Worm (Caenorhabditis elegans) whole organism, L4 larva: ENCODE measurements around the gene mks-2.

ENCODE experiments used
- D1046.2 ChIP-seq: fragments of 200-800 bp; sonication (Bioruptor generic); IDR thresholded peaks from 2 replicates; pipeline ENCODE4 v1.3.6; 2022; ENCODE audit warnings: missing genetic modification characterization, missing compliant biosample characterization
- F49E8.2 ChIP-seq: sonication (generic microtip); optimal IDR thresholded peaks from 2 replicates; lab custom pipeline; 2016; ENCODE audit warnings: missing compliant biosample characterization, mild to moderate bottlenecking, missing genetic modification characterization, borderline replicate concordance
- R02D3.7 ChIP-seq: fragments of 150-350 bp; sonication (generic microtip); optimal IDR thresholded peaks from 3 replicates; lab custom pipeline; 2014; ENCODE audit warnings: missing biosample characterization, missing genetic modification characterization
- T20F7.1 ChIP-seq: fragments of 200-800 bp; sonication (Bioruptor generic); optimal IDR thresholded peaks from 2 replicates; lab custom pipeline; 2018; ENCODE audit warnings: mild to moderate bottlenecking, missing genetic modification characterization, missing compliant biosample characterization
- T26A8.4 ChIP-seq: fragments of 200-800 bp; sonication (Bioruptor generic); IDR thresholded peaks from 2 replicates; pipeline ENCODE4 v1.3.6; 2022; ENCODE audit warnings: missing genetic modification characterization, missing compliant biosample characterization
- Y48G9A.11 ChIP-seq: fragments of 200-800 bp; sonication (Bioruptor generic); IDR thresholded peaks from 2 replicates; pipeline ENCODE4 v1.3.6; 2022; ENCODE audit warnings: missing genetic modification reagents, missing genetic modification characterization, missing compliant biosample characterization
- Y75B8A.6 ChIP-seq: fragments of 200-800 bp; sonication (Bioruptor generic); IDR thresholded peaks from 2 replicates; pipeline ENCODE4 v1.3.6; 2022; ENCODE audit warnings: missing genetic modification reagents, missing genetic modification characterization, missing compliant biosample characterization
- ZK337.2 ChIP-seq: fragments of 200-800 bp; sonication (Bioruptor generic); IDR thresholded peaks from 2 replicates; pipeline ENCODE4 v1.3.6; 2022; ENCODE audit warnings: missing genetic modification reagents, missing genetic modification characterization, missing compliant biosample characterization
- ceh-28 ChIP-seq: fragments of 150-350 bp; optimal IDR thresholded peaks from 2 replicates; lab custom pipeline; 2014; ENCODE audit warnings: missing biosample characterization, missing genetic modification reagents, missing genetic modification characterization
- ceh-44 ChIP-seq: fragments of 200-800 bp; sonication (Bioruptor generic); IDR thresholded peaks from 2 replicates; pipeline ENCODE4 v1.3.6; 2022; ENCODE audit warnings: missing genetic modification reagents, missing genetic modification characterization, missing compliant biosample characterization
- ceh-82 ChIP-seq: sonication (generic microtip); optimal IDR thresholded peaks from 2 replicates; lab custom pipeline; 2017; ENCODE audit warnings: missing biosample characterization, missing genetic modification characterization
- daf-12 ChIP-seq: fragments of 150-350 bp; optimal IDR thresholded peaks from 2 replicates; lab custom pipeline; 2014; ENCODE audit warnings: missing biosample characterization, missing genetic modification reagents, missing genetic modification characterization
- daf-16 ChIP-seq, 3 experiments: sonication (generic microtip); optimal IDR thresholded peaks; 2 replicates each; lab custom pipeline; 2016 to 2017; ENCODE audit warnings: missing genetic modification characterization in 3 of 3, missing genetic modification reagents in 3 of 3, mild to moderate bottlenecking in 2 of 3, missing compliant biosample characterization in 2 of 3, missing biosample characterization in 1 of 3, moderate library complexity in 1 of 3
- daf-19 ChIP-seq: fragments of 200-800 bp; sonication (Bioruptor generic); conservative IDR thresholded peaks from 2 replicates; pipeline ENCODE4 v1.3.6; 2022; ENCODE audit warnings: missing genetic modification characterization, missing compliant biosample characterization
- dmd-6 ChIP-seq: fragments of 200-800 bp; sonication (Bioruptor generic); IDR thresholded peaks from 2 replicates; pipeline ENCODE4 v1.3.6; 2022; ENCODE audit warnings: missing genetic modification reagents, missing genetic modification characterization, missing compliant biosample characterization
- dmd-8 ChIP-seq: fragments of 200-800 bp; sonication (Bioruptor generic); IDR thresholded peaks from 2 replicates; pipeline ENCODE4 v1.3.6; 2022; ENCODE audit warnings: missing genetic modification characterization, missing compliant biosample characterization
- dmd-9 ChIP-seq: fragments of 200-800 bp; sonication (Bioruptor generic); IDR thresholded peaks from 2 replicates; pipeline ENCODE4 v1.3.6; 2022; ENCODE audit warnings: missing genetic modification reagents, missing genetic modification characterization, missing compliant biosample characterization
- dpl-1 ChIP-seq: fragments of 150-350 bp; optimal IDR thresholded peaks from 2 replicates; lab custom pipeline; 2014; ENCODE audit warnings: missing biosample characterization, missing genetic modification reagents, missing genetic modification characterization
- dve-1 ChIP-seq: sonication (generic microtip); optimal IDR thresholded peaks from 2 replicates; lab custom pipeline; 2017; ENCODE audit warnings: antibody characterized with exemption, mild to moderate bottlenecking, missing genetic modification characterization, missing compliant biosample characterization; ENCODE audit not compliant: insufficient read depth
- fos-1 ChIP-seq: fragments of 150-350 bp; optimal IDR thresholded peaks from 2 replicates; lab custom pipeline; 2014; ENCODE audit warnings: missing biosample characterization, missing genetic modification characterization
- hlh-30 ChIP-seq: sonication (generic microtip); optimal IDR thresholded peaks from 2 replicates; lab custom pipeline; 2017; ENCODE audit warnings: antibody characterized with exemption, mild to moderate bottlenecking, missing genetic modification characterization, missing compliant biosample characterization; ENCODE audit not compliant: insufficient read depth
- hmg-1.1 ChIP-seq: fragments of 200-800 bp; sonication (Bioruptor generic); IDR thresholded peaks from 2 replicates; pipeline ENCODE4 v1.3.6; 2022; ENCODE audit warnings: missing genetic modification reagents, missing genetic modification characterization, missing compliant biosample characterization
- jun-1 ChIP-seq: fragments of 150-350 bp; optimal IDR thresholded peaks from 2 replicates; lab custom pipeline; 2014; ENCODE audit warnings: missing biosample characterization, missing genetic modification reagents, missing genetic modification characterization
- lin-1 ChIP-seq: fragments of 200-800 bp; sonication (Bioruptor generic); IDR thresholded peaks from 2 replicates; pipeline ENCODE4 v1.3.6; 2022; ENCODE audit warnings: missing genetic modification reagents, missing genetic modification characterization, missing compliant biosample characterization
- lin-13 ChIP-seq: fragments of 150-350 bp; optimal IDR thresholded peaks from 2 replicates; lab custom pipeline; 2014; ENCODE audit warnings: missing biosample characterization, missing genetic modification reagents, missing genetic modification characterization
- lin-29 ChIP-seq: fragments of 200-800 bp; sonication (Bioruptor generic); IDR thresholded peaks from 2 replicates; pipeline ENCODE4 v1.3.6; 2022; ENCODE audit warnings: missing genetic modification reagents, missing genetic modification characterization, missing compliant biosample characterization
- lin-38 ChIP-seq: fragments of 200-800 bp; sonication (Bioruptor generic); IDR thresholded peaks from 2 replicates; pipeline ENCODE4 v1.3.6; 2022; ENCODE audit warnings: missing genetic modification reagents, missing genetic modification characterization, missing compliant biosample characterization
- lin-39 ChIP-seq: fragments of 150-350 bp; optimal IDR thresholded peaks from 2 replicates; lab custom pipeline; 2014; ENCODE audit warnings: missing biosample characterization, missing genetic modification reagents, missing genetic modification characterization
- lsy-2 ChIP-seq, 2 experiments: fragments of 150-350 bp in 1 of 2; sonication (generic microtip) in 1 of 2; optimal IDR thresholded peaks; 2 replicates each; lab custom pipeline; 2014 to 2017; ENCODE audit warnings: missing biosample characterization in 2 of 2, missing genetic modification characterization in 2 of 2
- madf-9 ChIP-seq: fragments of 200-800 bp; sonication (Bioruptor generic); conservative IDR thresholded peaks from 2 replicates; pipeline ENCODE4 v1.3.6; 2022; ENCODE audit warnings: missing genetic modification reagents, missing genetic modification characterization, missing compliant biosample characterization
- mep-1 ChIP-seq: fragments of 150-350 bp; sonication (generic microtip); optimal IDR thresholded peaks from 3 replicates; lab custom pipeline; 2014; ENCODE audit warnings: missing biosample characterization, missing genetic modification characterization
- mes-2 ChIP-seq: sonication (generic microtip); optimal IDR thresholded peaks from 2 replicates; lab custom pipeline; 2016; ENCODE audit warnings: missing genotype, mild to moderate bottlenecking, missing genetic modification characterization, missing compliant biosample characterization; ENCODE audit not compliant: poor library complexity, severe bottlenecking
- mxl-2 ChIP-seq: fragments of 200-800 bp; sonication (Bioruptor generic); conservative IDR thresholded peaks from 2 replicates; pipeline ENCODE4 v1.3.6; 2022; ENCODE audit warnings: missing genetic modification reagents, missing genetic modification characterization, missing compliant biosample characterization
- nhr-10 ChIP-seq: fragments of 150-350 bp; optimal IDR thresholded peaks from 2 replicates; lab custom pipeline; 2014; ENCODE audit warnings: missing biosample characterization, missing genetic modification characterization
- nhr-102 ChIP-seq: sonication (generic microtip); optimal IDR thresholded peaks from 2 replicates; lab custom pipeline; 2016; ENCODE audit warnings: mild to moderate bottlenecking, missing genetic modification characterization, moderate library complexity, missing compliant biosample characterization
- nhr-28 ChIP-seq: fragments of 150-350 bp; optimal IDR thresholded peaks from 2 replicates; lab custom pipeline; 2014; ENCODE audit warnings: missing biosample characterization, missing genetic modification characterization
- nhr-41 ChIP-seq: fragments of 200-800 bp; sonication (Bioruptor generic); IDR thresholded peaks from 2 replicates; pipeline ENCODE4 v1.3.6; 2022; ENCODE audit warnings: missing genetic modification reagents, missing genetic modification characterization, missing compliant biosample characterization
- nhr-42 ChIP-seq: fragments of 200-800 bp; sonication (Bioruptor generic); IDR thresholded peaks from 2 replicates; pipeline ENCODE4 v1.3.6; 2022; ENCODE audit warnings: missing genetic modification characterization, missing compliant biosample characterization
- nhr-6 ChIP-seq: fragments of 150-350 bp; optimal IDR thresholded peaks from 2 replicates; lab custom pipeline; 2014; ENCODE audit warnings: missing biosample characterization, missing genetic modification characterization
- nhr-77 ChIP-seq: fragments of 150-350 bp; optimal IDR thresholded peaks from 2 replicates; lab custom pipeline; 2014; ENCODE audit warnings: missing biosample characterization, missing genetic modification characterization
- pha-4 ChIP-seq, 2 experiments: fragments of 150-350 bp in 1 of 2; fragments of 200-800 bp in 1 of 2; sonication (Bioruptor generic) in 1 of 2; IDR thresholded peaks in 1 of 2; optimal IDR thresholded peaks in 1 of 2; 2 replicates each; pipeline versions ENCODE4 v1.3.6 to Lab custom; 2014 to 2022; ENCODE audit warnings: missing genetic modification characterization in 2 of 2, missing genetic modification reagents in 2 of 2, missing biosample characterization in 1 of 2, missing compliant biosample characterization in 1 of 2
- pqm-1 ChIP-seq: sonication (generic microtip); optimal IDR thresholded peaks from 2 replicates; lab custom pipeline; 2017; ENCODE audit warnings: missing biosample characterization, missing genetic modification characterization
- skn-1 ChIP-seq: fragments of 150-350 bp; optimal IDR thresholded peaks from 2 replicates; lab custom pipeline; 2014; ENCODE audit warnings: missing biosample characterization, missing genetic modification characterization
- tra-1 ChIP-seq: fragments of 200-800 bp; sonication (Bioruptor generic); IDR thresholded peaks from 2 replicates; pipeline ENCODE4 v1.3.6; 2022; ENCODE audit warnings: missing genetic modification reagents, missing genetic modification characterization, missing compliant biosample characterization
- vab-7 ChIP-seq: fragments of 200-800 bp; sonication (Bioruptor generic); IDR thresholded peaks from 2 replicates; pipeline ENCODE4 v1.3.6; 2022; ENCODE audit warnings: missing genetic modification reagents, missing genetic modification characterization, missing compliant biosample characterization
- zfp-2 ChIP-seq: sonication (generic microtip); optimal IDR thresholded peaks from 2 replicates; lab custom pipeline; 2016; ENCODE audit warnings: mild to moderate bottlenecking, missing genetic modification characterization, missing compliant biosample characterization
- zip-11 ChIP-seq: fragments of 200-800 bp; sonication (Bioruptor generic); IDR thresholded peaks from 2 replicates; pipeline ENCODE4 v1.3.6; 2022; ENCODE audit warnings: missing genetic modification characterization, missing compliant biosample characterization

mks-2 gene

DNA sequence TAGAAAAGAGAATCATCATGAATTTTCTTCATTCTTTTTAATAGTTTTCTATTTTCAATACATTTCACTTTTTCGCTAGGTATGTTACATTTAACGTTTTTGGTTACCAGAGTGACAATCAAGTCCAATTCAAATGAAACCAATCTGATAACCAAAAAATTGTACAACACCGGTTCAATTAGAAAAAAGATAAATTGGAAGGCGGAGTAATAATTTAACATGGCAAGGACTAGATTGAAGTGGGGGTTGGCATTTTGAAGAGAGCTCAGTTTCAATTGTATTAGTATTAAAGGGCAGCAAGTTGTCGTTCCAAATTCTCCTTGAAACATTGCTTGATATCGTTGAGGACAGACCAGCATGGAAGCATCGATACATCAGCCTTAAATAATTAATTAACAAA lies 33.5 kb upstream of the mks-2 start (continued):
- peak; percentile 23; the same call in 1 of the 2 replicates for TF ChIP-seq T26A8.4 (GFP tag; lab: Robert Waterston, UW)

DNA sequence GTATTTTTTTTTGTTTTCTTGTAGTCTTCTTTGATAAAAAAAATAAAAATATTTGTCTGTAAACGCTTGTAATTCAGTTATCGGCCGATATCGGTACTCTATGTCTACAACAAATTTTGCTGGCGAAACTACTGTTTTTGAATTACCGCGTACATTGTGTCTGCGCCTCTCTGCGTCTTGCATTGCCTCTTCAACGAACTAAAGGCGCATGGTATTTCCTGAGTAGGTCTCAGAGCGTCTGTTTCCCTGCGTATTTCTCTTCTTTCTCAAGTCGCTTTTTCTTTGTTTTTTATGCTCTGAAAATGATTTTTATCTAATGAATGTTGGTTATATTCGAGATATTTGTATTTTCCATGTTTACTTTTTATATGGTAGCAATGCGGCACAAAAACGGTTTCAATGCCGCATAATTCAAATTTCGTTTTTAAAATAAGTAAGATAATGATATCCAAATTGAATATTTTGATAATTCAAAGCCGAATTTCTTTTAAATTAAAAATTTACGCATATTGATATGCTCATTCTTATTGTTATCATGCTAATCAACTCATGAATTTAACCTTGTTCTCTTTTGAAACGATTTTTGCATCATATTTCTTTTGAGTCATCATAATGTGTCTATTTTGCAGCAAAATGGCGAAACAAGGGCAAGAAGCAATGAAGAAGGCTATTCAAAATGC lies 31.7 kb upstream of the mks-2 start, which contains the start of gene phb-2:
Gene phb-2 (plus strand): TSS at position 630 of the 680 bp plus-strand sequence.
- TF ChIP-seq nhr-41 (GFP tag; lab: Robert Waterston, UW): no peak
- no peak for TF ChIP-seq daf-12
- no peak for TF ChIP-seq mxl-2 (GFP tag; lab: Robert Waterston, UW)
- peak; percentile 77 for TF ChIP-seq hmg-1.1 (GFP tag; lab: Robert Waterston, UW)
- TF ChIP-seq nhr-77 (tag; lab: Kevin White, UChicago): peak; percentile 52
- TF ChIP-seq fos-1 (tag; lab: Kevin White, UChicago): no peak
- TF ChIP-seq zip-11 (GFP tag; lab: Robert Waterston, UW): no peak
- TF ChIP-seq dmd-8 (GFP tag; lab: Robert Waterston, UW): no peak
- no peak for TF ChIP-seq dmd-9 (GFP tag; lab: Robert Waterston, UW)
- peak; percentile 50 for TF ChIP-seq dve-1
- TF ChIP-seq lin-39 (tag; lab: Kevin White, UChicago): no peak
- TF ChIP-seq lin-1: no peak
- TF ChIP-seq vab-7 (GFP tag; lab: Robert Waterston, UW): 0 out of 2 replicates have a peak, but pooled peaks have one; percentile 33
- no peak for TF ChIP-seq tra-1 (GFP tag; lab: Robert Waterston, UW)
- no peak for TF ChIP-seq daf-16 (GFP tag; optimal IDR thresholded peaks at IDR 0.05; lab: Kevin White, UChicago)
- peak; percentile 83 for TF ChIP-seq daf-16 (tag; optimal IDR thresholded peaks at IDR 0.05; lab: Kevin White, UChicago)
- TF ChIP-seq madf-9 (GFP tag; lab: Robert Waterston, UW): no peak
- TF ChIP-seq nhr-10 (tag; lab: Kevin White, UChicago): no peak
- peak; percentile 73 for TF ChIP-seq lin-38 (GFP tag; lab: Robert Waterston, UW)
- no peak for TF ChIP-seq R02D3.7 (tag; lab: Kevin White, UChicago)
- no peak for TF ChIP-seq ceh-44 (GFP tag; lab: Robert Waterston, UW)
- TF ChIP-seq ZK337.2 (GFP tag; lab: Robert Waterston, UW): no peak
- TF ChIP-seq mes-2 (tag; lab: Kevin White, UChicago): peak; percentile 87
- TF ChIP-seq nhr-42 (GFP tag; lab: Robert Waterston, UW): no peak
- no peak for TF ChIP-seq Y75B8A.6 (GFP tag; lab: Robert Waterston, UW)
- TF ChIP-seq zfp-2 (tag; lab: Kevin White, UChicago): no peak
- peak; percentile 67 for TF ChIP-seq T20F7.1 (GFP tag; lab: Kevin White, UChicago)
- no peak for TF ChIP-seq ceh-28
- peak; percentile 48; the same call in 1 of the 2 replicates for TF ChIP-seq pha-4 (GFP tag; IDR thresholded peaks at IDR 0.05; lab: Robert Waterston, UW)
- TF ChIP-seq pha-4 (tag; optimal IDR thresholded peaks at IDR 0.05; lab: Kevin White, UChicago): peak; percentile 80
- TF ChIP-seq lsy-2 (tag; optimal IDR thresholded peaks at IDR 0.05; lab: Kevin White, UChicago): peak; percentile 27 to 89
- no peak for TF ChIP-seq jun-1 (tag; lab: Kevin White, UChicago)
- peak; percentile 77 for TF ChIP-seq nhr-28 (tag; lab: Kevin White, UChicago)
- TF ChIP-seq D1046.2: no peak
- TF ChIP-seq dmd-6 (GFP tag; lab: Robert Waterston, UW): peak; percentile 38
- no peak for TF ChIP-seq F49E8.2 (tag; lab: Kevin White, UChicago)
- no peak for TF ChIP-seq skn-1
- TF ChIP-seq nhr-6 (tag; lab: Kevin White, UChicago): peak; percentile 79
- TF ChIP-seq daf-19: 0 out of 2 replicates have a peak, but pooled peaks have one; percentile 18
- TF ChIP-seq lin-13 (GFP tag; lab: Kevin White, UChicago): peak; percentile 63
- peak; percentile 23 for TF ChIP-seq nhr-102 (tag; lab: Kevin White, UChicago)
- TF ChIP-seq lin-29 (GFP tag; lab: Robert Waterston, UW): no peak
- TF ChIP-seq pqm-1 (tag; lab: Kevin White, UChicago): no peak
- no peak for TF ChIP-seq Y48G9A.11
- no peak for TF ChIP-seq ceh-82
- TF ChIP-seq dpl-1 (GFP tag; lab: Kevin White, UChicago): peak; percentile 94
- peak; percentile 81 for TF ChIP-seq hlh-30
- peak; percentile 76 for TF ChIP-seq mep-1
